Worm (Caenorhabditis elegans): ENCODE results near the gene W02D7.6.

DNA sequence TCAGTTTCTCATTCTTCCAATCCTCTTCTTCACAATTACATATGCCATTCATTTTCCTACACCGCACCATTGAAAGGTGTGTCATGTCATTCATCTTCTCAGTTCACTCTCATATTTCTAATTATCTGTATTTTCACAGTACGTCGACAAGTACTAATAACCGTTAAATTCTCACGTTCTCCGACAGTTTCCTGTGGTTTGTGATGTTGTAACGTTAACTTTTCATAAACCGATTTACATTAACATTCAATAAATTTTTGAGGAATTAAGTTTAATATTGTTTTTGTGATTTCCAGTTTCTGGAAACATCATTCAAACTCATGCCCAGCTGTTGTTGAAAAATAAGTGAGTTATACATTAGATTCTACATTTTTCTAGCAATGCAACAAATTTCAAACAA lies 33.1 kb upstream of the W02D7.6 start, which contains the start of gene tmd-2:
- TF ChIP-seq ztf-11 (tag; optimal IDR thresholded peaks at IDR 0.05) (no peak), elt-3 (tag; optimal IDR thresholded peaks at IDR 0.05) (no peak), nhr-12 (tag; optimal IDR thresholded peaks at IDR 0.05) (no peak), nhr-129 (tag; optimal IDR thresholded peaks at IDR 0.05) (no peak), ceh-82 (tag; optimal IDR thresholded peaks at IDR 0.05) (no peak), nhr-25 (tag; optimal IDR thresholded peaks at IDR 0.05) (no peak), nhr-6 (tag; optimal IDR thresholded peaks at IDR 0.05) (no peak), R02D3.7 (tag; optimal IDR thresholded peaks at IDR 0.05) (no peak)

Data from whole organism, L2 larva.